Fruit fly (Drosophila melanogaster): Measurements from ENCODE around the gene M1BP.

The M1BP gene

DNA sequence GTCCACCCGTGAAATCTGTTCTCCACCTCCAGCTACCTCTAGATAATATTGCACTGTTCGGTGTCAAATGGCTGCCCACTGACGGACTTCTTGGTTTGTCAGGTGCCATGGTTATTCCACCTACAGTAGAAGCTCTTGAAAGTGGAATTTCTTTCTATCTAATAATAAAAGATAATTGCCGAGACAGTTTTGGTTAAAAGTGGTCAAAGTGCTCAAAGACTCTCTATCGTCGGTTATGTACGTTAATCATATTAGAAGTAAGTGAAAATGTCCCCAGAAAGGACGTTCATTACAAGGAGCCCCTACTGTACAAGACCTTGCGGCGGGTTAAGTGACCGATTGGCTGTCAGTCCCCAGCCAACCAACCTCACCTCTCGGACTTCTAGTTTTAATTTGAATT, 12.7 kb upstream of the M1BP start:
- no peak for TF ChIP-seq CG18476 (GFP tag; optimal IDR thresholded peaks at IDR 0.05)
- TF ChIP-seq bsh (GFP tag; optimal IDR thresholded peaks at IDR 0.05), result peak in 1 of 2 experiments; percentile 57
- TF ChIP-seq kni (GFP tag; optimal IDR thresholded peaks at IDR 0.05), result peak; percentile 7
- no peak for TF ChIP-seq lov (optimal IDR thresholded peaks at IDR 0.05)
- no peak for TF ChIP-seq lov (GFP tag; IDR thresholded peaks at IDR 0.05)
- TF ChIP-seq CG8290 (GFP tag; optimal IDR thresholded peaks at IDR 0.05), result no peak
- peak in 1 of 2 experiments; percentile 23 for TF ChIP-seq CG8290 (tag; optimal IDR thresholded peaks at IDR 0.05)
- no peak for TF ChIP-seq CG17912 (GFP tag; optimal IDR thresholded peaks at IDR 0.05)
- no peak for TF ChIP-seq CG11085 (GFP tag; IDR thresholded peaks at IDR 0.05)
- TF ChIP-seq Elba2 (GFP tag; optimal IDR thresholded peaks at IDR 0.05), result no peak
- peak; percentile 29 for TF ChIP-seq fd3F (GFP tag; optimal IDR thresholded peaks at IDR 0.05)
- no peak for TF ChIP-seq Bdp1 (GFP tag; optimal IDR thresholded peaks at IDR 0.05)
- TF ChIP-seq Drgx (GFP tag; IDR thresholded peaks at IDR 0.05), result peak; percentile 66
- peak; percentile 43 for TF ChIP-seq CG12391 (tag; optimal IDR thresholded peaks at IDR 0.05)
- TF ChIP-seq ro (GFP tag; IDR thresholded peaks at IDR 0.05), result 0 out of 2 replicates have a peak, but pooled peaks have one; percentile 15
- no peak for TF ChIP-seq Fer2 (tag; optimal IDR thresholded peaks at IDR 0.05)
- TF ChIP-seq CG17361 (GFP tag; IDR thresholded peaks at IDR 0.05), result 0 out of 3 replicates have a peak, but pooled peaks have one; percentile 31
- TF ChIP-seq Gug (GFP tag; IDR thresholded peaks at IDR 0.05), result peak; percentile 28; the same call in 1 of the 4 replicates
- peak; percentile 11; the same call in 1 of the 3 replicates for TF ChIP-seq B-H1 (GFP tag; IDR thresholded peaks at IDR 0.05)
- peak; percentile 59 for TF ChIP-seq CG2712 (tag; optimal IDR thresholded peaks at IDR 0.05)
- peak; percentile 5 for TF ChIP-seq Nf-YC (tag; optimal IDR thresholded peaks at IDR 0.05)
- TF ChIP-seq CG8924 (tag; optimal IDR thresholded peaks at IDR 0.05), result peak; percentile 7
- TF ChIP-seq dpn (GFP tag; optimal IDR thresholded peaks at IDR 0.05), result peak in 1 of 2 experiments; percentile 50
- TF ChIP-seq dan (GFP tag; IDR thresholded peaks at IDR 0.05), result no peak
- peak; percentile 39; the same call in 1 of the 2 replicates for TF ChIP-seq CG9932 (GFP tag; IDR thresholded peaks at IDR 0.05)
- peak; percentile 34 for TF ChIP-seq CG15601 (tag; optimal IDR thresholded peaks at IDR 0.05)
- TF ChIP-seq gce (GFP tag; IDR thresholded peaks at IDR 0.05), result 0 out of 3 replicates have a peak, but pooled peaks have one; percentile 14
- TF ChIP-seq CG31441 (GFP tag; IDR thresholded peaks at IDR 0.05), result peak; percentile 46; the same call in 1 of the 2 replicates
- TF ChIP-seq Fer1 (GFP tag; optimal IDR thresholded peaks at IDR 0.05), result peak; percentile 45
- TF ChIP-seq run (tag; optimal IDR thresholded peaks at IDR 0.05), result peak; percentile 9
- peak; percentile 35 for TF ChIP-seq Mad (GFP tag; optimal IDR thresholded peaks at IDR 0.05)
- no peak for TF ChIP-seq onecut (GFP tag; IDR thresholded peaks at IDR 0.05)
- peak; percentile 7 for TF ChIP-seq CG18764 (GFP tag; optimal IDR thresholded peaks at IDR 0.05)
- TF ChIP-seq Chrac-16 (GFP tag; optimal IDR thresholded peaks at IDR 0.05), result peak; percentile 28
- TF ChIP-seq CG17359 (tag; optimal IDR thresholded peaks at IDR 0.05), result peak; percentile 48
- 0 out of 2 replicates have a peak, but pooled peaks have one; percentile 15 for TF ChIP-seq Taf1 (GFP tag; IDR thresholded peaks at IDR 0.05)
- no peak for TF ChIP-seq corto (GFP tag; optimal IDR thresholded peaks at IDR 0.05)
- peak; percentile 9 for TF ChIP-seq CG10543 (GFP tag; optimal IDR thresholded peaks at IDR 0.05)
- TF ChIP-seq CG32767 (GFP tag; IDR thresholded peaks at IDR 0.05), result peak; percentile 39; the same call in 1 of the 2 replicates
- TF ChIP-seq CG30431 (GFP tag; optimal IDR thresholded peaks at IDR 0.05), result peak; percentile 22
- peak; percentile 61 for TF ChIP-seq pnt (GFP tag; optimal IDR thresholded peaks at IDR 0.05)
- peak; percentile 43 for TF ChIP-seq CG16815 (GFP tag; optimal IDR thresholded peaks at IDR 0.05)
- TF ChIP-seq CG9817 (tag; optimal IDR thresholded peaks at IDR 0.05), result peak; percentile 29
- no peak for TF ChIP-seq CG14710 (tag; optimal IDR thresholded peaks at IDR 0.05)
- TF ChIP-seq gem (tag; optimal IDR thresholded peaks at IDR 0.05), result peak; percentile 70
- peak; percentile 34; the same call in 1 of the 2 replicates for TF ChIP-seq Atf6 (GFP tag; IDR thresholded peaks at IDR 0.05)
- peak; percentile 66 for TF ChIP-seq lilli (GFP tag; optimal IDR thresholded peaks at IDR 0.05)
- peak; percentile 57 for TF ChIP-seq CG2678 (tag; optimal IDR thresholded peaks at IDR 0.05)
- TF ChIP-seq tio (GFP tag; optimal IDR thresholded peaks at IDR 0.05), result peak; percentile 26
- peak; percentile 23; the same call in 1 of the 2 replicates for TF ChIP-seq CG9215 (GFP tag; IDR thresholded peaks at IDR 0.05)
- TF ChIP-seq ttk (GFP tag; IDR thresholded peaks at IDR 0.05), result peak; percentile 8; the same call in 1 of the 2 replicates

All from whole organism, embryonic.